Worm (Caenorhabditis elegans) whole organism, young adult: ENCODE measurements around the gene ZK1086.2.

Experiments used
- C06A6.2 ChIP-seq: fragments of 200-800 bp; sonication (Bioruptor generic); conservative IDR thresholded peaks from 2 replicates; pipeline ENCODE4 v1.3.6; 2022; ENCODE audit warnings: missing genetic modification characterization, missing compliant biosample characterization
- F52B5.7 ChIP-seq: sonication (generic microtip); optimal IDR thresholded peaks from 2 replicates; lab custom pipeline; 2016; ENCODE audit warnings: mild to moderate bottlenecking, missing genetic modification characterization, missing compliant biosample characterization
- K12H6.12 ChIP-seq: fragments of 200-800 bp; sonication (Bioruptor generic); optimal IDR thresholded peaks from 2 replicates; lab custom pipeline; 2018; ENCODE audit warnings: mild to moderate bottlenecking, missing genetic modification characterization, missing compliant biosample characterization
- T26A5.8 ChIP-seq: sonication (generic microtip); optimal IDR thresholded peaks from 2 replicates; lab custom pipeline; 2016; ENCODE audit warnings: missing genetic modification characterization, missing compliant biosample characterization
- Y56A3A.18 ChIP-seq: fragments of 200-800 bp; sonication (Bioruptor generic); IDR thresholded peaks from 2 replicates; pipeline ENCODE4 v1.3.6; 2022; ENCODE audit warnings: missing genetic modification reagents, missing genetic modification characterization, missing compliant biosample characterization
- ZK185.1 ChIP-seq: sonication (generic microtip); optimal IDR thresholded peaks from 2 replicates; lab custom pipeline; 2016; ENCODE audit warnings: mild to moderate bottlenecking, missing genetic modification characterization, missing compliant biosample characterization; ENCODE audit not compliant: poor library complexity, severe bottlenecking
- akir-1 ChIP-seq: fragments of 200-800 bp; sonication (Bioruptor generic); optimal IDR thresholded peaks from 2 replicates; lab custom pipeline; 2018; ENCODE audit warnings: mild to moderate bottlenecking, missing genetic modification characterization, moderate library complexity, missing compliant biosample characterization
- ama-1 ChIP-seq, 3 experiments: fragments of 150-350 bp in 1 of 3; sonication (generic microtip) in 2 of 3; optimal IDR thresholded peaks; 2 replicates each; lab custom pipeline; 2014 to 2018; ENCODE audit warnings: missing biosample characterization in 2 of 3, missing genetic modification characterization in 2 of 3, missing genetic modification reagents in 2 of 3
- atf-7 ChIP-seq: sonication (generic microtip); optimal IDR thresholded peaks from 2 replicates; lab custom pipeline; 2017; ENCODE audit warnings: mild to moderate bottlenecking, missing genetic modification characterization, missing compliant biosample characterization
- attf-3 ChIP-seq: fragments of 200-800 bp; sonication (Bioruptor generic); conservative IDR thresholded peaks from 2 replicates; pipeline ENCODE4 v1.3.6; 2022; ENCODE audit warnings: missing genetic modification reagents, missing genetic modification characterization, missing compliant biosample characterization
- cebp-1 ChIP-seq, 2 experiments: fragments of 200-800 bp in 1 of 2; sonication (Bioruptor generic) in 1 of 2; sonication (generic microtip) in 1 of 2; IDR thresholded peaks in 1 of 2; optimal IDR thresholded peaks in 1 of 2; 2 replicates each; pipeline versions ENCODE4 v1.3.6 to Lab custom; 2017 to 2022; ENCODE audit warnings: missing compliant biosample characterization in 2 of 2, missing genetic modification characterization in 2 of 2, mild to moderate bottlenecking in 1 of 2, missing genetic modification reagents in 1 of 2, moderate library complexity in 1 of 2
- cebp-2 ChIP-seq: fragments of 200-800 bp; sonication (Bioruptor generic); IDR thresholded peaks from 2 replicates; pipeline ENCODE4 v1.3.6; 2022; ENCODE audit warnings: missing genetic modification characterization, missing compliant biosample characterization
- die-1 ChIP-seq: sonication (generic microtip); optimal IDR thresholded peaks from 2 replicates; lab custom pipeline; 2016; ENCODE audit warnings: missing genotype, mild to moderate bottlenecking, missing genetic modification characterization, missing compliant biosample characterization
- egl-18 ChIP-seq: fragments of 200-800 bp; sonication (Bioruptor generic); IDR thresholded peaks from 2 replicates; pipeline ENCODE4 v1.3.6; 2022; ENCODE audit warnings: missing genetic modification reagents, missing genetic modification characterization, missing compliant biosample characterization
- egl-44 ChIP-seq: fragments of 200-800 bp; sonication (Bioruptor generic); IDR thresholded peaks from 2 replicates; pipeline ENCODE4 v1.3.6; 2022; ENCODE audit warnings: missing genetic modification reagents, missing genetic modification characterization, missing compliant biosample characterization
- hlh-12 ChIP-seq: sonication (generic microtip); optimal IDR thresholded peaks from 2 replicates; lab custom pipeline; 2016; ENCODE audit warnings: missing genetic modification characterization, missing compliant biosample characterization
- let-526 ChIP-seq: fragments of 200-800 bp; sonication (Bioruptor generic); IDR thresholded peaks from 2 replicates; pipeline ENCODE4 v1.3.6; 2022; ENCODE audit warnings: missing genetic modification reagents, missing genetic modification characterization, missing compliant biosample characterization
- lin-35 ChIP-seq, 3 experiments: fragments of 150-350 bp in 2 of 3; sonication (generic microtip) in 1 of 3; optimal IDR thresholded peaks; 2 replicates each; lab custom pipeline; 2014 to 2018; ENCODE audit warnings: missing biosample characterization in 3 of 3, missing genetic modification characterization in 3 of 3, missing genetic modification reagents in 3 of 3
- lin-54 ChIP-seq: fragments of 200-800 bp; sonication (Bioruptor generic); optimal IDR thresholded peaks from 2 replicates; lab custom pipeline; 2018; ENCODE audit warnings: mild to moderate bottlenecking, missing genetic modification characterization, missing compliant biosample characterization
- lir-1 ChIP-seq: fragments of 200-800 bp; sonication (Bioruptor generic); conservative IDR thresholded peaks from 2 replicates; pipeline ENCODE4 v1.3.6; 2022; ENCODE audit warnings: missing genetic modification reagents, missing genetic modification characterization, missing compliant biosample characterization
- madf-6 ChIP-seq: fragments of 200-800 bp; sonication (Bioruptor generic); IDR thresholded peaks from 2 replicates; pipeline ENCODE4 v1.3.6; 2022; ENCODE audit warnings: missing genetic modification reagents, missing genetic modification characterization, missing compliant biosample characterization
- mel-28 ChIP-seq: sonication (generic microtip); optimal IDR thresholded peaks from 2 replicates; lab custom pipeline; 2016; ENCODE audit warnings: borderline replicate concordance, mild to moderate bottlenecking, missing genetic modification characterization, missing compliant biosample characterization
- nhr-80 ChIP-seq: sonication (generic microtip); optimal IDR thresholded peaks from 2 replicates; lab custom pipeline; 2016; ENCODE audit warnings: missing genetic modification characterization, missing compliant biosample characterization
- pbrm-1 ChIP-seq: fragments of 200-800 bp; sonication (Bioruptor generic); IDR thresholded peaks from 2 replicates; pipeline ENCODE4 v1.3.6; 2022; ENCODE audit warnings: missing genetic modification reagents, missing genetic modification characterization, missing compliant biosample characterization
- pha-4 ChIP-seq: fragments of 150-350 bp; sonication (generic microtip); optimal IDR thresholded peaks from 2 replicates; lab custom pipeline; 2014; ENCODE audit warnings: missing biosample characterization, missing genetic modification reagents, missing genetic modification characterization
- rcor-1 ChIP-seq: fragments of 200-800 bp; sonication (Bioruptor generic); IDR thresholded peaks from 2 replicates; pipeline ENCODE4 v1.3.6; 2022; ENCODE audit warnings: missing genetic modification reagents, missing genetic modification characterization, missing compliant biosample characterization
- rec-8 ChIP-seq, 2 experiments: sonication (generic microtip); optimal IDR thresholded peaks; 2 replicates each; lab custom pipeline; 2016; ENCODE audit warnings: mild to moderate bottlenecking in 2 of 2, missing genetic modification characterization in 2 of 2, missing genetic modification reagents in 2 of 2, missing genotype in 2 of 2, missing biosample characterization in 1 of 2, missing compliant biosample characterization in 1 of 2, moderate library complexity in 1 of 2
- rpc-1 ChIP-seq, 2 experiments: fragments of 150-350 bp in 1 of 2; sonication (generic microtip) in 1 of 2; optimal IDR thresholded peaks; 2 replicates each; lab custom pipeline; 2014 to 2018; ENCODE audit warnings: missing biosample characterization in 1 of 2, missing genetic modification characterization in 1 of 2, missing genetic modification reagents in 1 of 2, missing genotype in 1 of 2
- snpc-1.1 ChIP-seq: sonication (generic microtip); optimal IDR thresholded peaks from 2 replicates; lab custom pipeline; 2017; ENCODE audit warnings: missing genetic modification characterization, mild to moderate bottlenecking, missing compliant biosample characterization, antibody characterized with exemption, moderate library complexity, missing genotype, missing genetic modification reagents; ENCODE audit not compliant: insufficient read depth
- snpc-1.3 ChIP-seq: sonication (generic microtip); optimal IDR thresholded peaks from 2 replicates; lab custom pipeline; 2017; ENCODE audit warnings: missing genetic modification characterization, mild to moderate bottlenecking, missing compliant biosample characterization, antibody characterized with exemption, moderate library complexity, missing genotype, missing genetic modification reagents; ENCODE audit not compliant: insufficient read depth
- snpc-4 ChIP-seq, 5 experiments: fragments of 150-350 bp in 1 of 5; sonication (generic microtip) in 4 of 5; optimal IDR thresholded peaks; 2 replicates each; lab custom pipeline; 2014 to 2018; ENCODE audit warnings: missing genetic modification characterization in 5 of 5, missing biosample characterization in 3 of 5, antibody characterized with exemption in 2 of 5, mild to moderate bottlenecking in 2 of 5, missing compliant biosample characterization in 2 of 5, missing genotype in 2 of 5, moderate library complexity in 2 of 5, missing genetic modification reagents in 1 of 5
- unc-130 ChIP-seq: sonication (generic microtip); optimal IDR thresholded peaks from 2 replicates; lab custom pipeline; 2016; ENCODE audit warnings: missing genetic modification reagents, missing genetic modification characterization, missing compliant biosample characterization
- unc-62 ChIP-seq: fragments of 150-350 bp; optimal IDR thresholded peaks from 2 replicates; lab custom pipeline; 2014; ENCODE audit warnings: missing biosample characterization, missing genetic modification reagents, missing genetic modification characterization
- ztf-22 ChIP-seq: fragments of 200-800 bp; sonication (Bioruptor generic); optimal IDR thresholded peaks from 2 replicates; lab custom pipeline; 2018; ENCODE audit warnings: mild to moderate bottlenecking, missing genetic modification characterization, moderate library complexity, missing compliant biosample characterization
- ztf-25 ChIP-seq: fragments of 200-800 bp; sonication (Bioruptor generic); IDR thresholded peaks from 2 replicates; pipeline ENCODE4 v1.3.6; 2022; ENCODE audit warnings: missing genetic modification reagents, missing genetic modification characterization, missing compliant biosample characterization

Gene ZK1086.2

ce11 chrX:13833448-13833847, 40.0 kb upstream of the ZK1086.2 start:
- TF ChIP-seq pha-4 (no peak), K12H6.12 (tag; lab: Kevin White, UChicago) (no peak), snpc-1.3 (tag; lab: Kevin White, UChicago) (no peak), akir-1 (no peak), ama-1 (optimal IDR thresholded peaks at IDR 0.05; lab: Kevin White, UChicago) (no peak), ama-1 (GFP tag; optimal IDR thresholded peaks at IDR 0.05; lab: Kevin White, UChicago) (no peak), rpc-1 (optimal IDR thresholded peaks at IDR 0.05; lab: Kevin White, UChicago) (no peak), rpc-1 (tag; optimal IDR thresholded peaks at IDR 0.05; lab: Kevin White, UChicago) (no peak), snpc-1.1 (tag; lab: Kevin White, UChicago) (peak; percentile 25), snpc-4 (GFP tag; optimal IDR thresholded peaks at IDR 0.05; lab: Kevin White, UChicago) (no peak), snpc-4 (tag; optimal IDR thresholded peaks at IDR 0.05; lab: Kevin White, UChicago) (peak in 2 of 4 experiments; percentile 81 to 90), attf-3 (no peak), hlh-12 (no peak), egl-44 (GFP tag; lab: Robert Waterston, UW) (no peak), unc-130 (no peak), T26A5.8 (tag; lab: Kevin White, UChicago) (no peak), pbrm-1 (no peak), die-1 (no peak), atf-7 (tag; lab: Kevin White, UChicago) (no peak), madf-6 (GFP tag; lab: Robert Waterston, UW) (no peak), ZK185.1 (no peak), rec-8 (tag; optimal IDR thresholded peaks at IDR 0.05; lab: Kevin White, UChicago) (no peak), mel-28 (tag; lab: Kevin White, UChicago) (no peak), ztf-25 (peak; percentile 37; the same call in 1 of the 2 replicates), let-526 (GFP tag; lab: Robert Waterston, UW) (no peak), C06A6.2 (GFP tag; lab: Robert Waterston, UW) (no peak)
- TF ChIP-seq, all 124 proteins: peak for 3

- no peak for TF ChIP-seq attf-3
- no peak for TF ChIP-seq ama-1 (optimal IDR thresholded peaks at IDR 0.05; lab: Kevin White, UChicago)
- no peak for TF ChIP-seq ama-1 (GFP tag; optimal IDR thresholded peaks at IDR 0.05; lab: Kevin White, UChicago)
- no peak for TF ChIP-seq cebp-2 (GFP tag; lab: Robert Waterston, UW)
- no peak for TF ChIP-seq rcor-1 (GFP tag; lab: Robert Waterston, UW)
- no peak for TF ChIP-seq lin-54
These were observed 30.1 kb upstream of the ZK1086.2 start, which contains the start of gene twk-23 for ce11 chrX:13823482-13823881. twk-23 (minus strand) TSS chrX:13823582.

DNA sequence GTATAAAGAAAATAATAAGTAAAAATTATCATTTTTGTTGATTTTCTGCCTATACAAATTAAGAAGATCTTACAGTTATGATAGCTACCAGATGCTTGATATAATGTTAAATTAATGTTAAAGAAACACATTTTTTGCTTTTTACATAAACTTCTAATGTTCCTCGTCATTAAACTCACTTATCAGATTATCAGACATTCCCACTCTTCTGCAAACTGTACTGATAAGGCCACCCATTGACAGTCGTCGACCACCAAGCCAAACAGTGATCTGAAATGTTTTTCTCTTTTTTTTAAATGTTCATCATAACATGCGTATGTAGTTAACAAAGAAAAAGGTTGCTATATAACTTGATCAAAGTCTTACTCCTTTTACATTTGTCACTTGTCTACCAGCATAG, 25.4 kb upstream of the ZK1086.2 start:
- no peak for TF ChIP-seq Y56A3A.18
- TF ChIP-seq nhr-80 (tag; lab: Kevin White, UChicago) = no peak
- TF ChIP-seq ztf-22 (GFP tag; lab: Kevin White, UChicago) = no peak
- no peak for TF ChIP-seq pha-4
- TF ChIP-seq lir-1 (GFP tag; lab: Robert Waterston, UW) = no peak
- no peak for TF ChIP-seq K12H6.12 (tag; lab: Kevin White, UChicago)
- no peak for TF ChIP-seq lin-35 (GFP tag; optimal IDR thresholded peaks at IDR 0.05; lab: Kevin White, UChicago)
- TF ChIP-seq egl-18 (GFP tag; lab: Robert Waterston, UW) = no peak
- no peak for TF ChIP-seq F52B5.7 (tag; lab: Kevin White, UChicago)
- no peak for TF ChIP-seq akir-1
- TF ChIP-seq unc-62 (GFP tag; lab: Kevin White, UChicago) = no peak
- TF ChIP-seq cebp-1 (GFP tag; IDR thresholded peaks at IDR 0.05; lab: Robert Waterston, UW) = no peak
- no peak for TF ChIP-seq cebp-1 (tag; optimal IDR thresholded peaks at IDR 0.05; lab: Kevin White, UChicago)
